Worm (Caenorhabditis elegans) whole organism, L4 larva: ENCODE measurements around the gene cyp-33C2.

ENCODE experiments used
- F26F4.8 ChIP-seq: fragments of 200-800 bp; sonication (Bioruptor generic); conservative IDR thresholded peaks from 2 replicates; pipeline ENCODE4 v1.3.6; 2022; ENCODE audit warnings: missing genetic modification characterization, missing compliant biosample characterization
- F49E8.2 ChIP-seq: sonication (generic microtip); optimal IDR thresholded peaks from 2 replicates; lab custom pipeline; 2016; ENCODE audit warnings: missing compliant biosample characterization, mild to moderate bottlenecking, missing genetic modification characterization, borderline replicate concordance
- T26A8.4 ChIP-seq: fragments of 200-800 bp; sonication (Bioruptor generic); IDR thresholded peaks from 2 replicates; pipeline ENCODE4 v1.3.6; 2022; ENCODE audit warnings: missing genetic modification characterization, missing compliant biosample characterization
- Y5F2A.4 ChIP-seq: fragments of 200-800 bp; sonication (Bioruptor generic); optimal IDR thresholded peaks from 2 replicates; lab custom pipeline; 2018; ENCODE audit warnings: mild to moderate bottlenecking, missing genetic modification characterization, missing compliant biosample characterization
- Y75B8A.6 ChIP-seq: fragments of 200-800 bp; sonication (Bioruptor generic); IDR thresholded peaks from 2 replicates; pipeline ENCODE4 v1.3.6; 2022; ENCODE audit warnings: missing genetic modification reagents, missing genetic modification characterization, missing compliant biosample characterization
- aly-2 ChIP-seq: sonication (generic microtip); optimal IDR thresholded peaks from 2 replicates; lab custom pipeline; 2018; ENCODE audit warnings: missing biosample characterization, missing genetic modification characterization
- ama-1 ChIP-seq: fragments of 150-350 bp; optimal IDR thresholded peaks from 2 replicates; lab custom pipeline; 2014; ENCODE audit warnings: inconsistent platforms, mixed read lengths
- attf-4 ChIP-seq: sonication (generic microtip); optimal IDR thresholded peaks from 3 replicates; lab custom pipeline; 2017; ENCODE audit warnings: missing biosample characterization, missing genetic modification characterization
- ceh-62 ChIP-seq: sonication (generic microtip); optimal IDR thresholded peaks from 2 replicates; lab custom pipeline; 2017; ENCODE audit warnings: missing biosample characterization, missing genetic modification characterization
- daf-8 ChIP-seq: fragments of 200-800 bp; sonication (Bioruptor generic); IDR thresholded peaks from 2 replicates; pipeline ENCODE4 v1.3.6; 2022; ENCODE audit warnings: missing genetic modification characterization, missing compliant biosample characterization
- dmd-6 ChIP-seq: fragments of 200-800 bp; sonication (Bioruptor generic); IDR thresholded peaks from 2 replicates; pipeline ENCODE4 v1.3.6; 2022; ENCODE audit warnings: missing genetic modification reagents, missing genetic modification characterization, missing compliant biosample characterization
- dmd-9 ChIP-seq: fragments of 200-800 bp; sonication (Bioruptor generic); IDR thresholded peaks from 2 replicates; pipeline ENCODE4 v1.3.6; 2022; ENCODE audit warnings: missing genetic modification reagents, missing genetic modification characterization, missing compliant biosample characterization
- duxl-1 ChIP-seq: sonication (generic microtip); optimal IDR thresholded peaks from 2 replicates; lab custom pipeline; 2016; ENCODE audit warnings: mild to moderate bottlenecking, missing genetic modification characterization, moderate library complexity, missing compliant biosample characterization; ENCODE audit not compliant: poor library complexity
- dve-1 ChIP-seq: sonication (generic microtip); optimal IDR thresholded peaks from 2 replicates; lab custom pipeline; 2017; ENCODE audit warnings: antibody characterized with exemption, mild to moderate bottlenecking, missing genetic modification characterization, missing compliant biosample characterization; ENCODE audit not compliant: insufficient read depth
- fkh-10 ChIP-seq: fragments of 150-350 bp; optimal IDR thresholded peaks from 2 replicates; lab custom pipeline; 2014; ENCODE audit warnings: missing biosample characterization, missing genetic modification reagents, missing genetic modification characterization
- gei-8 ChIP-seq: fragments of 200-800 bp; sonication (Bioruptor generic); optimal IDR thresholded peaks from 2 replicates; lab custom pipeline; 2018; ENCODE audit warnings: mild to moderate bottlenecking, missing genetic modification characterization, missing compliant biosample characterization
- lin-13 ChIP-seq: fragments of 150-350 bp; optimal IDR thresholded peaks from 2 replicates; lab custom pipeline; 2014; ENCODE audit warnings: missing biosample characterization, missing genetic modification reagents, missing genetic modification characterization
- lin-29 ChIP-seq: fragments of 200-800 bp; sonication (Bioruptor generic); IDR thresholded peaks from 2 replicates; pipeline ENCODE4 v1.3.6; 2022; ENCODE audit warnings: missing genetic modification reagents, missing genetic modification characterization, missing compliant biosample characterization
- lin-39 ChIP-seq: fragments of 150-350 bp; optimal IDR thresholded peaks from 2 replicates; lab custom pipeline; 2014; ENCODE audit warnings: missing biosample characterization, missing genetic modification reagents, missing genetic modification characterization
- lir-3 ChIP-seq: sonication (generic microtip); optimal IDR thresholded peaks from 2 replicates; lab custom pipeline; 2016; ENCODE audit warnings: mild to moderate bottlenecking, missing genetic modification characterization, missing compliant biosample characterization
- lsy-2 ChIP-seq, 2 experiments: fragments of 150-350 bp in 1 of 2; sonication (generic microtip) in 1 of 2; optimal IDR thresholded peaks; 2 replicates each; lab custom pipeline; 2014 to 2017; ENCODE audit warnings: missing biosample characterization in 2 of 2, missing genetic modification characterization in 2 of 2
- madf-5 ChIP-seq, 2 experiments: fragments of 200-800 bp; sonication (Bioruptor generic); IDR thresholded peaks; 2 replicates each; pipeline ENCODE4 v1.3.6; 2022; ENCODE audit warnings: missing compliant biosample characterization in 2 of 2, missing genetic modification characterization in 2 of 2
- madf-9 ChIP-seq: fragments of 200-800 bp; sonication (Bioruptor generic); conservative IDR thresholded peaks from 2 replicates; pipeline ENCODE4 v1.3.6; 2022; ENCODE audit warnings: missing genetic modification reagents, missing genetic modification characterization, missing compliant biosample characterization
- nhr-25 ChIP-seq: sonication (generic microtip); optimal IDR thresholded peaks from 2 replicates; lab custom pipeline; 2017; ENCODE audit warnings: missing genetic modification characterization, mild to moderate bottlenecking, missing compliant biosample characterization, antibody characterized with exemption, moderate library complexity, borderline replicate concordance; ENCODE audit not compliant: insufficient read depth
- nhr-6 ChIP-seq: fragments of 150-350 bp; optimal IDR thresholded peaks from 2 replicates; lab custom pipeline; 2014; ENCODE audit warnings: missing biosample characterization, missing genetic modification characterization
- nhr-76 ChIP-seq: fragments of 150-350 bp; optimal IDR thresholded peaks from 2 replicates; lab custom pipeline; 2014; ENCODE audit warnings: missing biosample characterization, missing genetic modification characterization
- pha-4 ChIP-seq, 2 experiments: fragments of 150-350 bp in 1 of 2; fragments of 200-800 bp in 1 of 2; sonication (Bioruptor generic) in 1 of 2; IDR thresholded peaks in 1 of 2; optimal IDR thresholded peaks in 1 of 2; 2 replicates each; pipeline versions ENCODE4 v1.3.6 to Lab custom; 2014 to 2022; ENCODE audit warnings: missing genetic modification characterization in 2 of 2, missing genetic modification reagents in 2 of 2, missing biosample characterization in 1 of 2, missing compliant biosample characterization in 1 of 2
- php-3 ChIP-seq: fragments of 200-800 bp; sonication (Bioruptor generic); IDR thresholded peaks from 2 replicates; pipeline ENCODE4 v1.3.6; 2022; ENCODE audit warnings: missing genetic modification reagents, missing genetic modification characterization, missing compliant biosample characterization
- pqm-1 ChIP-seq: sonication (generic microtip); optimal IDR thresholded peaks from 2 replicates; lab custom pipeline; 2017; ENCODE audit warnings: missing biosample characterization, missing genetic modification characterization
- rbr-2 ChIP-seq: sonication (generic microtip); optimal IDR thresholded peaks from 2 replicates; lab custom pipeline; 2016; ENCODE audit warnings: missing genotype, missing genetic modification characterization, missing compliant biosample characterization
- saeg-2 ChIP-seq: fragments of 200-800 bp; sonication (Bioruptor generic); IDR thresholded peaks from 2 replicates; pipeline ENCODE4 v1.3.6; 2022; ENCODE audit warnings: missing genetic modification reagents, missing genetic modification characterization, missing compliant biosample characterization
- tag-97 ChIP-seq: fragments of 200-800 bp; sonication (Bioruptor generic); IDR thresholded peaks from 2 replicates; pipeline ENCODE4 v1.3.6; 2022; ENCODE audit warnings: missing genetic modification characterization, missing compliant biosample characterization
- tra-1 ChIP-seq: fragments of 200-800 bp; sonication (Bioruptor generic); IDR thresholded peaks from 2 replicates; pipeline ENCODE4 v1.3.6; 2022; ENCODE audit warnings: missing genetic modification reagents, missing genetic modification characterization, missing compliant biosample characterization
- unc-130 ChIP-seq: sonication (generic microtip); optimal IDR thresholded peaks from 2 replicates; lab custom pipeline; 2016; ENCODE audit warnings: missing genetic modification reagents, missing genetic modification characterization, missing compliant biosample characterization
- vab-7 ChIP-seq: fragments of 200-800 bp; sonication (Bioruptor generic); IDR thresholded peaks from 2 replicates; pipeline ENCODE4 v1.3.6; 2022; ENCODE audit warnings: missing genetic modification reagents, missing genetic modification characterization, missing compliant biosample characterization
- zip-2 ChIP-seq: fragments of 150-350 bp; optimal IDR thresholded peaks from 2 replicates; lab custom pipeline; 2014; ENCODE audit warnings: missing biosample characterization, missing genetic modification characterization
- ztf-11 ChIP-seq: fragments of 150-350 bp; optimal IDR thresholded peaks from 2 replicates; lab custom pipeline; 2014; ENCODE audit warnings: missing biosample characterization, missing genetic modification characterization

Gene cyp-33C2

ce11 chrV:2163735-2164134, 19.6 kb upstream of the cyp-33C2 start, which contains the start of gene str-255:
Gene str-255 (minus strand): TSS chrV:2163835.
- no peak for TF ChIP-seq pqm-1 (tag; lab: Kevin White, UChicago)
- no peak for TF ChIP-seq dmd-6 (GFP tag; lab: Robert Waterston, UW)
- no peak for TF ChIP-seq T26A8.4 (GFP tag; lab: Robert Waterston, UW)
- TF ChIP-seq fkh-10 (GFP tag; lab: Kevin White, UChicago) = no peak
- TF ChIP-seq zip-2 (tag; lab: Kevin White, UChicago) = no peak
- no peak for TF ChIP-seq madf-9 (GFP tag; lab: Robert Waterston, UW)
- TF ChIP-seq lsy-2 (tag; optimal IDR thresholded peaks at IDR 0.05; lab: Kevin White, UChicago) = no peak
- TF ChIP-seq nhr-76 = no peak
- no peak for TF ChIP-seq F26F4.8

DNA sequence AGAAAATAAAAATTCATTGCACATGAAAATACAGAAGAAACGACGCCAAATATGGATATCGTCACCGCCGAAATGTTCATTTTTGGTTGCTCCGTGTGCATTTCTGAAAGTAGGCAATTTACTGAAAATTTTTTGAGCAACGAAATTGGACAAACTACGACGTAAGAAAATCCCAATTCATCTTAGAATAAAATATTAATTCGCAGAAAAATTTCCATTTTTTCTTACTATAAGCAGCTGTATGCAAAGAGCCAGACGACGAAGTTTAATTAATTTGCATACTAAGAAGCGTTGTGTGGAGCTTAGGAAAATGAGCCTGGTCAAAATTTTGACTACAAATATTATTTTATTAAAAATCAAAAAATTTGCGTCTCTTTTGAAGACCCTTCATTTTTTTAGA, 16.6 kb upstream of the cyp-33C2 start, which contains the start of gene srbc-19:
srbc-19 (minus strand) TSS at position 101 of the 400 bp plus-strand sequence.
- TF ChIP-seq attf-4 (tag; lab: Kevin White, UChicago) = no peak
- no peak for TF ChIP-seq dmd-9 (GFP tag; lab: Robert Waterston, UW)
- no peak for TF ChIP-seq pha-4 (GFP tag; IDR thresholded peaks at IDR 0.05; lab: Robert Waterston, UW)
- no peak for TF ChIP-seq pha-4 (tag; optimal IDR thresholded peaks at IDR 0.05; lab: Kevin White, UChicago)
- no peak for TF ChIP-seq gei-8 (GFP tag; lab: Kevin White, UChicago)
- TF ChIP-seq tra-1 (GFP tag; lab: Robert Waterston, UW) = no peak
- no peak for TF ChIP-seq Y5F2A.4 (GFP tag; lab: Kevin White, UChicago)
- TF ChIP-seq duxl-1 = no peak
- no peak for TF ChIP-seq pqm-1 (tag; lab: Kevin White, UChicago)
- no peak for TF ChIP-seq F49E8.2 (tag; lab: Kevin White, UChicago)
- TF ChIP-seq php-3 = no peak
- TF ChIP-seq madf-5 (GFP tag; IDR thresholded peaks at IDR 0.05; lab: Robert Waterston, UW) = no peak
- TF ChIP-seq daf-8 (GFP tag; lab: Robert Waterston, UW) = no peak
- TF ChIP-seq fkh-10 (GFP tag; lab: Kevin White, UChicago) = no peak
- no peak for TF ChIP-seq madf-9 (GFP tag; lab: Robert Waterston, UW)
- no peak for TF ChIP-seq ama-1 (lab: Kevin White, UChicago)
- TF ChIP-seq lin-29 (GFP tag; lab: Robert Waterston, UW) = no peak

DNA sequence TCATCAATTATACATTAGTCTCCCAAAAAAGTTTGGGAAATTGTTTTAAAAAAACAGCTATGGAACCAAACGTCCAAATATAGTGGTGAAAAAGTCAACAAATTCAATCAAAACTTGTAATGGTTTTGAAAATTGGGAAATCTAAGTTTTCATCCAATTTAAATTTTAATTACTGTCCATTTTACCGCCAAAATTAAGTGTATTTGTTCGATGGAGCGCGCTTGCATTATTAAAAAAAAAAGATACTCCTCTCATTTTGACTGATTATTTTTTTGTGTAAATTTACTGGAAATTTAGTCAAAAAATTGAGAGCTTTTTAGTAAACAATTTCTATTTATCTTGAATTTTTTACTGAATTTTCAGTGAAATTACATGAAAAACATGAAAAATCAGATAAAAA, 8.8 kb upstream of the cyp-33C2 start:
- TF ChIP-seq lin-39 = no peak
- TF ChIP-seq vab-7 = no peak
- no peak for TF ChIP-seq ztf-11 (tag; lab: Kevin White, UChicago)
- TF ChIP-seq lir-3 (tag; lab: Kevin White, UChicago) = no peak
- TF ChIP-seq lin-13 (GFP tag; lab: Kevin White, UChicago) = no peak
- TF ChIP-seq Y75B8A.6 (GFP tag; lab: Robert Waterston, UW) = no peak

ce11 chrV:2175242-2175641, 8.0 kb upstream of the cyp-33C2 start, which contains the start of gene C45H4.18:
Gene C45H4.18 (plus strand): TSS chrV:2175542.
- TF ChIP-seq aly-2 (tag; lab: Kevin White, UChicago) = no peak
- TF ChIP-seq lin-39 = no peak
- no peak for TF ChIP-seq saeg-2 (GFP tag; lab: Robert Waterston, UW)
- TF ChIP-seq nhr-6 (tag; lab: Kevin White, UChicago) = no peak
- no peak for TF ChIP-seq tag-97 (GFP tag; lab: Robert Waterston, UW)
- TF ChIP-seq unc-130 (GFP tag; lab: Kevin White, UChicago) = no peak
- no peak for TF ChIP-seq dve-1
- no peak for TF ChIP-seq nhr-25 (tag; lab: Kevin White, UChicago)
- TF ChIP-seq F26F4.8 = no peak
- TF ChIP-seq ceh-62 (tag; lab: Kevin White, UChicago) = no peak
- no peak for TF ChIP-seq php-3
- TF ChIP-seq rbr-2 (tag; lab: Kevin White, UChicago) = no peak
